Fruit fly (Drosophila melanogaster): ENCODE measurements around the gene Sym.

Gene Sym

DNA sequence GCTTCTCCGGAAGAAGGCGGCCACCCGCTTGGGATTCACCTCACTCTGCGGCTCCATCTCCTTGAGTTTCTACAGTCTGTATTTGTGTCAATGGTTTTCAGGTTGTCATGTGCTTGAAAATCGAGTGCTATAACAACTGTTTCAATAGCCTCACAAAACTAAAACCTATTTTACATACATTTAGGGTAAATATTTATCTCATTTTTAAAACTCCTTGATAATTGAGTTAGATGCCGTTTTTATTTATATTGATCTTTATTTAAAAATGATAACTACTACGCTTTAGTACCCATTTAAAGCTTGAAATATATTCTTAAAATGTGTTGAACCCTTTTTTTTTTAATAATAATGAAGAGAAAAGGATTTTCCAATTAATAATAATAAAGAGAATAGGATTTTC, 49.1 kb downstream of the Sym start, which contains the start of gene CG2104:
TSS of gene CG2104 (minus strand) at position 101 of the 400 bp plus-strand sequence.
- TF ChIP-seq CG8159 (tag; optimal IDR thresholded peaks at IDR 0.05) (no peak), CG12605 (GFP tag; IDR thresholded peaks at IDR 0.05) (no peak), Pif1B (GFP tag; optimal IDR thresholded peaks at IDR 0.05) (no peak), CG4496 (GFP tag; IDR thresholded peaks at IDR 0.05) (no peak), CG8301 (tag; optimal IDR thresholded peaks at IDR 0.05) (no peak), CG15710 (tag; optimal IDR thresholded peaks at IDR 0.05) (no peak), Snoo (tag; optimal IDR thresholded peaks at IDR 0.05) (no peak), gl (tag; optimal IDR thresholded peaks at IDR 0.05) (no peak), D1 (tag; optimal IDR thresholded peaks at IDR 0.05) (no peak), CG32121 (GFP tag; IDR thresholded peaks at IDR 0.05) (no peak), CG9948 (tag; optimal IDR thresholded peaks at IDR 0.05) (no peak), CG34367 (tag; optimal IDR thresholded peaks at IDR 0.05) (no peak), fd96Ca (GFP tag; IDR thresholded peaks at IDR 0.05) (no peak), EcR (GFP tag; optimal IDR thresholded peaks at IDR 0.05) (no peak)

dm6 chr3R:5691042-5691441, 51.2 kb downstream of the Sym start:
- no peak for TF ChIP-seq Snoo (tag; optimal IDR thresholded peaks at IDR 0.05)
- TF ChIP-seq D1 (tag; optimal IDR thresholded peaks at IDR 0.05): no peak
- no peak for TF ChIP-seq CG9948 (tag; optimal IDR thresholded peaks at IDR 0.05)
- TF ChIP-seq CG34367 (tag; optimal IDR thresholded peaks at IDR 0.05): no peak
- no peak for TF ChIP-seq Ets98B (GFP tag; IDR thresholded peaks at IDR 0.05)
- no peak for TF ChIP-seq Pif1B (GFP tag; optimal IDR thresholded peaks at IDR 0.05)
- TF ChIP-seq Pif1A (GFP tag; optimal IDR thresholded peaks at IDR 0.05): no peak
- no peak for TF ChIP-seq CG13204 (GFP tag; optimal IDR thresholded peaks at IDR 0.05)
- no peak for TF ChIP-seq CG15710 (tag; optimal IDR thresholded peaks at IDR 0.05)
- no peak for TF ChIP-seq CG10348 (GFP tag; IDR thresholded peaks at IDR 0.05)
- no peak for TF ChIP-seq rn (GFP tag; IDR thresholded peaks at IDR 0.05)
- TF ChIP-seq CG17806 (tag; optimal IDR thresholded peaks at IDR 0.05): no peak
- TF ChIP-seq CG12605 (GFP tag; IDR thresholded peaks at IDR 0.05): no peak
- no peak for TF ChIP-seq CG14655 (GFP tag; optimal IDR thresholded peaks at IDR 0.05)
- TF ChIP-seq EcR (GFP tag; optimal IDR thresholded peaks at IDR 0.05): no peak
- no peak for TF ChIP-seq fd96Ca (GFP tag; IDR thresholded peaks at IDR 0.05)
- no peak for TF ChIP-seq gl (tag; optimal IDR thresholded peaks at IDR 0.05)

DNA sequence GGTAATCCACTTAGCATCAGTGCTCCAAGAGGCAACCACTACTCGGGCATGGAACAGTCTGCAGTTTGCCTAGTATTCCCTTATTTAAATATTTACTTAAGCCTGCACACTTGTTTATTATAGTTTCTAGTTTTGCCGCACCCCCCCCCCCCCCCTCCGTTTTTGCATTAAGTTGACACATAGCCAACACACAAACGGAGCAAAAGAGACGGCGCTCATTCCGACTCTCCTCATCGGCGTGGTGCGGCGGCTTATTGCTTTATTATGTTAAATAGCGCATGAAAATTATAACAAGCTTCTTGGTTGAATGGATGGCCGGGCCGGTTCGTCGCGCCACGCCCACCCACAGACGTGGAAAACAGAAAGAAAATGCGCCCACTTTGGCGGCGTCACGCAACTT, 52.6 kb downstream of the Sym start:
- no peak for TF ChIP-seq fd96Ca (GFP tag; IDR thresholded peaks at IDR 0.05)
- TF ChIP-seq D1 (tag; optimal IDR thresholded peaks at IDR 0.05): no peak
- no peak for TF ChIP-seq CG12605 (GFP tag; IDR thresholded peaks at IDR 0.05)
- TF ChIP-seq CG8159 (tag; optimal IDR thresholded peaks at IDR 0.05): no peak
- no peak for TF ChIP-seq CG10348 (GFP tag; IDR thresholded peaks at IDR 0.05)
- TF ChIP-seq gl (tag; optimal IDR thresholded peaks at IDR 0.05): no peak
- TF ChIP-seq CG34367 (tag; optimal IDR thresholded peaks at IDR 0.05): no peak

Data from whole organism, pupa.